Worm (Caenorhabditis elegans) whole organism, L1 larva: ENCODE results near the gene K07H8.8.

ENCODE experiments used
- blmp-1 ChIP-seq: fragments of 150-350 bp; optimal IDR thresholded peaks from 2 replicates; lab custom pipeline; 2014; ENCODE audit warnings: missing biosample characterization, missing genetic modification characterization
- elt-2 ChIP-seq: sonication (generic microtip); optimal IDR thresholded peaks from 2 replicates; lab custom pipeline; 2016; ENCODE audit warnings: missing genetic modification characterization, mild to moderate bottlenecking, inconsistent platforms, missing compliant biosample characterization, missing genetic modification reagents
- fos-1 ChIP-seq: fragments of 150-350 bp; optimal IDR thresholded peaks from 2 replicates; lab custom pipeline; 2014; ENCODE audit warnings: missing biosample characterization, missing genetic modification characterization
- pqm-1 ChIP-seq: sonication (generic microtip); optimal IDR thresholded peaks from 3 replicates; lab custom pipeline; 2017; ENCODE audit warnings: missing biosample characterization, missing genetic modification characterization
- skn-1 ChIP-seq: fragments of 150-350 bp; optimal IDR thresholded peaks from 2 replicates; lab custom pipeline; 2014; ENCODE audit warnings: missing biosample characterization, missing genetic modification characterization

ce11 chrIV:8244112-8244511 is 24.1 kb downstream of the K07H8.8 start, which contains the start of gene T09A12.1:
- no peak for TF ChIP-seq blmp-1 (tag; lab: Kevin White, UChicago)
- TF ChIP-seq fos-1, result no peak
- no peak for TF ChIP-seq skn-1 (tag; lab: Kevin White, UChicago)
- TF ChIP-seq pqm-1 (tag; lab: Kevin White, UChicago), result no peak
- TF ChIP-seq elt-2 (tag; lab: Kevin White, UChicago), result no peak
